Worm (Caenorhabditis elegans) whole organism, L4/young adult: ENCODE results near the gene sid-3.

Source experiments
- W03F9.2 ChIP-seq: fragments of 150-350 bp; optimal IDR thresholded peaks from 2 replicates; lab custom pipeline; 2014; ENCODE audit warnings: missing biosample characterization, missing genetic modification characterization
- dao-5 ChIP-seq: sonication (generic microtip); optimal IDR thresholded peaks from 2 replicates; lab custom pipeline; 2016; ENCODE audit warnings: missing genotype, missing genetic modification characterization, moderate library complexity, missing compliant biosample characterization
- him-1 ChIP-seq: sonication (generic microtip); optimal IDR thresholded peaks from 2 replicates; lab custom pipeline; 2016; ENCODE audit warnings: missing genotype, missing genetic modification reagents, missing genetic modification characterization, missing compliant biosample characterization

Gene sid-3

ce11 chrX:17227376-17227775, 41.2 kb downstream of the sid-3 start:
- TF ChIP-seq dao-5 (tag; lab: Kevin White, UChicago) (no peak), him-1 (no peak), W03F9.2 (no peak)

ce11 chrX:17230108-17230507, 43.9 kb downstream of the sid-3 start, which contains the start of gene T25G12.6:
T25G12.6 (minus strand) TSS chrX:17230208.
- TF ChIP-seq W03F9.2 (no peak), him-1 (no peak), dao-5 (tag; lab: Kevin White, UChicago) (no peak)

ce11 chrX:17231348-17231747, 45.2 kb downstream of the sid-3 start, which contains the start of gene T25G12.3:
T25G12.3 (plus strand) TSS chrX:17231648.
- no peak for TF ChIP-seq W03F9.2
- no peak for TF ChIP-seq dao-5 (tag; lab: Kevin White, UChicago)
- TF ChIP-seq him-1, result no peak

DNA sequence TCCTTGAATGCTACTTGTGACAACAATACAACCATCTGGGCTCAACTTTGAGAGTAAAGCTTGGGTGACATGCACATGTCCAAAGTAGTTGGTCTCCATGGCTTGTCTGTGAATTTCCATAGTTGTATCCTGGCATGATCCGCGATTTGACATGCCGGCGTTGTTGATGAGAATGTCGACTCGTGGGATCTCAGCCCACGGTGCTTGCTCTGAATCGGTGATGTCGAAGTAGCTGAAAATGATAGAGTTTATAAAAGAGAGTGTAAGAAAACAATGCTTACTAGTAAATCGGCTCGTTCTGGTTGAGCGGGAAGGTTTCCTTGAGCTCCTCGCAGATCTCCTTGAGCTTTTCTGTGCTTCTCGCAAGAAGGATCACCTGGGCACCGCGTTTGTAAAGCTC, 48.8 kb downstream of the sid-3 start:
- TF ChIP-seq W03F9.2, result no peak
- TF ChIP-seq dao-5 (tag; lab: Kevin White, UChicago), result no peak
- TF ChIP-seq him-1, result no peak

DNA sequence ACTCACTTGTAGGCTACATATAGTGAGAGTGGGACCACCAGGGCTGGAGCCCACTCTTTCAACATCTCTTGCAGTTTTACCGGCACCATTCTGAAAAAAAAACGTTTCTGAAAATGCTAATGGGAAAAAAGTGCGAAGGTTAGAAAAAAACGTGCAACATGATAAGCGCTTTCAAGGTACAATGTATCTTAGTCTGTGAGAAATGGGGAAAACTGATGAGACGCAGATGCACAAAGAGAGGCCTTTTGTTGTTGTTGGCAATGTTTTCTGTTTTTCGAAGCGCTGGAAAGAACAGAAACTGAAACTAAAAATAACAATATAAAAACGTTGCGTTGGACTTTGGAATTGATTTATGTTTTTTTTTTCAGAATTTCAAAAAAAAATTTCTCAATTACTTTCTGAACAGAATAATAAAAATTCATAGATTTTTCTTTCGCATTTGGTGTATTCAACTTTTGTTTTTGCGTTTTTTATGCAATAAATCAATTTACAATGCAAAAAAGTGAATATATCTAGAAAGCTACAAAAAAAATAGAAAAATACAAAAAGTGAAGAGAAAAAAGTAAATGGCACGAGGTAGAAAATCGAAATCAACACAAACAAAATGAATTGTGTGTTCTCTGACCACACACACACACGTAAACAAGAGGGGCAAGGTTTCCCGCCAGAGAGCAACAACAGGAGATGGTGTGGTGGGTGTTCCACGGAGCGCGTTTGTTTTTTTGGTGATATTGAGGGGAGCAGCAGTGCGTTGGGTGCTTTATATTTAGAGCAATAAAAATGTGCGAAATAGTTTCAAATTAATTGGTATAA, 49.8 kb downstream of the sid-3 start, which contains the start of gene dhs-30:
TSS of gene dhs-30 (minus strand) at position 90 of the 813 bp plus-strand sequence.
- TF ChIP-seq dao-5 (tag; lab: Kevin White, UChicago), result no peak
- TF ChIP-seq him-1, result no peak
- no peak for TF ChIP-seq W03F9.2

- no peak for TF ChIP-seq dao-5 (tag; lab: Kevin White, UChicago)
- no peak for TF ChIP-seq W03F9.2
- TF ChIP-seq him-1, result no peak
These were observed 51.3 kb downstream of the sid-3 start, which contains the start of gene T25G12.11 for ce11 chrX:17237439-17237838. T25G12.11 (minus strand) TSS chrX:17237539.
